Worm (Caenorhabditis elegans) whole organism, L4/young adult: Measurements from ENCODE around the gene C56G2.22.

Experiments
- W03F9.2 ChIP-seq: fragments of 150-350 bp; optimal IDR thresholded peaks from 2 replicates; lab custom pipeline; 2014; ENCODE audit warnings: missing biosample characterization, missing genetic modification characterization
- dao-5 ChIP-seq: sonication (generic microtip); optimal IDR thresholded peaks from 2 replicates; lab custom pipeline; 2016; ENCODE audit warnings: missing genotype, missing genetic modification characterization, moderate library complexity, missing compliant biosample characterization
- him-1 ChIP-seq: sonication (generic microtip); optimal IDR thresholded peaks from 2 replicates; lab custom pipeline; 2016; ENCODE audit warnings: missing genotype, missing genetic modification reagents, missing genetic modification characterization, missing compliant biosample characterization

- TF ChIP-seq him-1 (tag; lab: Kevin White, UChicago) (no peak), W03F9.2 (tag; lab: Kevin White, UChicago) (no peak), dao-5 (tag; lab: Kevin White, UChicago) (no peak)
These were observed 30.7 kb upstream of the C56G2.22 start for ce11 chrIII:6315515-6315914.
